Fruit fly (Drosophila melanogaster) whole organism, prepupa: Measurements from ENCODE around the gene NK7.1.
A peak's percentile ranks its signal among the peaks of the same experiment; 100 is the strongest.

Experiments used
- CG15336 ChIP-seq: fragments of 200-800 bp; sonication (Bioruptor generic); IDR thresholded peaks from 2 replicates; pipeline ENCODE4 v1.3.6; 2022; ENCODE audit warnings: missing biosample characterization, missing genetic modification characterization
- CG8119 ChIP-seq: fragments of 200-800 bp; sonication (Bioruptor generic); IDR thresholded peaks from 3 replicates; pipeline ENCODE4 v1.3.6; 2022; ENCODE audit warnings: missing biosample characterization, missing genetic modification characterization
- achi ChIP-seq: fragments of 200-800 bp; sonication (Bioruptor generic); optimal IDR thresholded peaks from 3 replicates; lab custom pipeline; 2016; ENCODE audit warnings: missing biosample characterization, missing genetic modification characterization
- dac ChIP-seq: fragments of 200-800 bp; sonication (Bioruptor generic); optimal IDR thresholded peaks from 2 replicates; lab custom pipeline; 2017; ENCODE audit warnings: missing biosample characterization, mild to moderate bottlenecking, missing genetic modification characterization
- fd85E ChIP-seq: fragments of 200-800 bp; sonication (Bioruptor generic); optimal IDR thresholded peaks from 3 replicates; lab custom pipeline; 2016; ENCODE audit warnings: missing biosample characterization, missing genetic modification characterization
- topi ChIP-seq: fragments of 200-800 bp; sonication (Bioruptor generic); optimal IDR thresholded peaks from 3 replicates; lab custom pipeline; 2016; ENCODE audit warnings: missing biosample characterization, missing genetic modification characterization
- vri ChIP-seq: fragments of 200-800 bp; sonication (Bioruptor generic); optimal IDR thresholded peaks from 3 replicates; lab custom pipeline; 2016; ENCODE audit warnings: missing biosample characterization, mild to moderate bottlenecking, missing genetic modification characterization

The NK7.1 gene

dm6 chr3R:14280324-14280723 lies 92.4 kb downstream of the NK7.1 start (continued):
- TF ChIP-seq topi (GFP tag; lab: Kevin White, UChicago) (peak; percentile 15), CG15336 (peak; percentile 64; the same call in 1 of the 2 replicates), CG8119 (peak; percentile 80), vri (GFP tag; lab: Kevin White, UChicago) (no peak), achi (peak; percentile 54), dac (GFP tag; lab: Kevin White, UChicago) (peak; percentile 77), fd85E (no peak)
- TF ChIP-seq, all 60 proteins: peak for 32
